Fruit fly (Drosophila melanogaster): ENCODE data around the gene Syx17.

Syx17 gene

dm6 chr3L:4406653-4407257, 3.5 kb downstream of the Syx17 start, which contains the start of gene TP53INP (continued):
- TF ChIP-seq usp (GFP tag; optimal IDR thresholded peaks at IDR 0.05): no peak
- no peak for TF ChIP-seq jim (GFP tag; optimal IDR thresholded peaks at IDR 0.05)
- peak; percentile 65 for TF ChIP-seq Hnf4 (GFP tag; optimal IDR thresholded peaks at IDR 0.05)
- peak; percentile 73 for TF ChIP-seq ey (GFP tag; optimal IDR thresholded peaks at IDR 0.05)
- no peak for TF ChIP-seq N (GFP tag; optimal IDR thresholded peaks at IDR 0.05)
- no peak for TF ChIP-seq lola (GFP tag; optimal IDR thresholded peaks at IDR 0.05)
- peak; percentile 86 for TF ChIP-seq woc (GFP tag; optimal IDR thresholded peaks at IDR 0.05)
- TF ChIP-seq Vsx2 (GFP tag; optimal IDR thresholded peaks at IDR 0.05; ENCODE audit: partially characterized antibody): peak; percentile 44
- no peak for TF ChIP-seq Hr78 (GFP tag; optimal IDR thresholded peaks at IDR 0.05)
- peak; percentile 13 for TF ChIP-seq dsf (GFP tag; optimal IDR thresholded peaks at IDR 0.05; ENCODE audit: borderline replicate concordance)
- no peak for TF ChIP-seq Mio (GFP tag; optimal IDR thresholded peaks at IDR 0.05)
- TF ChIP-seq foxo (GFP tag; optimal IDR thresholded peaks at IDR 0.05): peak in 1 of 2 experiments; percentile 86
- TF ChIP-seq Myc (optimal IDR thresholded peaks at IDR 0.05): no peak

- TF ChIP-seq foxo (GFP tag; optimal IDR thresholded peaks at IDR 0.05) (peak in 1 of 2 experiments; percentile 39), Dfd (GFP tag; optimal IDR thresholded peaks at IDR 0.05) (no peak), Mio (GFP tag; optimal IDR thresholded peaks at IDR 0.05) (no peak), dl (GFP tag; optimal IDR thresholded peaks at IDR 0.05; ENCODE audit: insufficient read depth in 1 of 2, partially characterized antibody in 2 of 2) (no peak), dsf (GFP tag; optimal IDR thresholded peaks at IDR 0.05; ENCODE audit: borderline replicate concordance) (no peak), CG9705 (GFP tag; optimal IDR thresholded peaks at IDR 0.05) (no peak), h (GFP tag; optimal IDR thresholded peaks at IDR 0.05) (peak; percentile 40), pan (optimal IDR thresholded peaks at IDR 0.05) (no peak), Rel (GFP tag; optimal IDR thresholded peaks at IDR 0.05) (no peak), Rel (tag; optimal IDR thresholded peaks at IDR 0.05) (no peak), dmrt93B (GFP tag; optimal IDR thresholded peaks at IDR 0.05) (no peak), rgr (GFP tag; optimal IDR thresholded peaks at IDR 0.05) (peak; percentile 40), Sp1 (GFP tag; optimal IDR thresholded peaks at IDR 0.05) (no peak), N (GFP tag; optimal IDR thresholded peaks at IDR 0.05) (no peak), sv (GFP tag; optimal IDR thresholded peaks at IDR 0.05) (no peak), Hr83 (GFP tag; optimal IDR thresholded peaks at IDR 0.05; ENCODE audit: poor library complexity, severe bottlenecking) (no peak), ey (GFP tag; optimal IDR thresholded peaks at IDR 0.05) (peak; percentile 21), jim (GFP tag; optimal IDR thresholded peaks at IDR 0.05) (no peak), usp (GFP tag; optimal IDR thresholded peaks at IDR 0.05) (no peak), psq (GFP tag; optimal IDR thresholded peaks at IDR 0.05) (no peak), CrebA (GFP tag; optimal IDR thresholded peaks at IDR 0.05; ENCODE audit: borderline replicate concordance) (no peak), HLH106 (tag; optimal IDR thresholded peaks at IDR 0.05) (peak; percentile 18), Jra (GFP tag; optimal IDR thresholded peaks at IDR 0.05) (no peak), woc (GFP tag; optimal IDR thresholded peaks at IDR 0.05) (no peak), Vsx2 (GFP tag; optimal IDR thresholded peaks at IDR 0.05; ENCODE audit: partially characterized antibody) (no peak), br (GFP tag; optimal IDR thresholded peaks at IDR 0.05) (peak; percentile 21), CG32264 (GFP tag; optimal IDR thresholded peaks at IDR 0.05) (no peak), Dif (GFP tag; optimal IDR thresholded peaks at IDR 0.05; ENCODE audit: partially characterized antibody) (no peak), tai (GFP tag; optimal IDR thresholded peaks at IDR 0.05) (peak; percentile 27), sage (GFP tag; optimal IDR thresholded peaks at IDR 0.05) (no peak), Myc (optimal IDR thresholded peaks at IDR 0.05) (no peak), Hnf4 (GFP tag; optimal IDR thresholded peaks at IDR 0.05) (no peak), lola (GFP tag; optimal IDR thresholded peaks at IDR 0.05) (no peak), GATAd (GFP tag; optimal IDR thresholded peaks at IDR 0.05) (no peak), Hr78 (GFP tag; optimal IDR thresholded peaks at IDR 0.05) (no peak), Abd-B (GFP tag; optimal IDR thresholded peaks at IDR 0.05) (no peak), OdsH (GFP tag; optimal IDR thresholded peaks at IDR 0.05) (no peak), fru (GFP tag; optimal IDR thresholded peaks at IDR 0.05) (peak; percentile 15), brk (GFP tag; optimal IDR thresholded peaks at IDR 0.05) (no peak)
These were observed 4.5 kb downstream of the Syx17 start for dm6 chr3L:4407743-4408142.
